Worm (Caenorhabditis elegans): ENCODE results near the gene ZK792.12.
A peak's percentile ranks its signal among the peaks of the same experiment; 100 is the strongest.

Gene ZK792.12

DNA sequence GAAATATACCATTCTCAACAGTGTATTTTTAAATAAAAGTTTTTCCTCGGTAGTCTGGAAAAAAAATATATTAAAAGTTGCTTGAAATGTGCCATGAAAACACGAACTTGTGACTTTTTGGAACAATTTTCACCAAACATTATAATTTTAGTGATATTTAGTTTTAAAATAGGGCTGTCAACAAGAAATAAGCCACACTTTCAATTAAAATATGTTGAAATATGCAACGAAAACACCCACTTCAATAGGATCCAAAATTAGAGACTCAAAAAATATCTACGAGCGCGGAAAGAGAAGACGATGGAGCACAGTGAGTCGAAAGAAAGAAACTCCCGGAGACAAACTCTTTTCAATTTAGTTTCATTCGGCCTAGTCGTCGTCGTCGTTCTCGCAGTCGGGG lies at the start of gene ZK792.12:
Gene ZK792.12 (plus strand): TSS at position 301 of the 400 bp plus-strand sequence.
- TF ChIP-seq nhr-6 (tag; optimal IDR thresholded peaks at IDR 0.05), result no peak
- TF ChIP-seq blmp-1 (tag; optimal IDR thresholded peaks at IDR 0.05; ENCODE audit: insufficient read depth), result no peak
- TF ChIP-seq dmd-4 (tag; optimal IDR thresholded peaks at IDR 0.05), result no peak
- TF ChIP-seq R02D3.7 (tag; optimal IDR thresholded peaks at IDR 0.05), result no peak
- TF ChIP-seq sem-4 (tag; optimal IDR thresholded peaks at IDR 0.05), result no peak
- TF ChIP-seq alr-1 (tag; optimal IDR thresholded peaks at IDR 0.05), result no peak
- TF ChIP-seq nhr-25 (tag; optimal IDR thresholded peaks at IDR 0.05), result no peak
- TF ChIP-seq aly-2 (tag; optimal IDR thresholded peaks at IDR 0.05), result no peak
- no peak for TF ChIP-seq nhr-23 (tag; optimal IDR thresholded peaks at IDR 0.05)
- TF ChIP-seq elt-1 (tag; optimal IDR thresholded peaks at IDR 0.05), result no peak
- no peak for TF ChIP-seq nhr-11 (tag; optimal IDR thresholded peaks at IDR 0.05)
- no peak for TF ChIP-seq ztf-4 (tag; optimal IDR thresholded peaks at IDR 0.05)
- no peak for TF ChIP-seq unc-55 (GFP tag; optimal IDR thresholded peaks at IDR 0.05)
- TF ChIP-seq unc-39 (tag; optimal IDR thresholded peaks at IDR 0.05), result no peak
- no peak for TF ChIP-seq nhr-237 (tag; optimal IDR thresholded peaks at IDR 0.05)
- no peak for TF ChIP-seq Y55F3AM.14 (GFP tag; optimal IDR thresholded peaks at IDR 0.05)
- TF ChIP-seq nhr-10 (tag; optimal IDR thresholded peaks at IDR 0.05), result no peak
- no peak for TF ChIP-seq F13H6.1 (tag; optimal IDR thresholded peaks at IDR 0.05)
- no peak for TF ChIP-seq peb-1 (tag; optimal IDR thresholded peaks at IDR 0.05)
- TF ChIP-seq ceh-16 (tag; optimal IDR thresholded peaks at IDR 0.05), result no peak

DNA sequence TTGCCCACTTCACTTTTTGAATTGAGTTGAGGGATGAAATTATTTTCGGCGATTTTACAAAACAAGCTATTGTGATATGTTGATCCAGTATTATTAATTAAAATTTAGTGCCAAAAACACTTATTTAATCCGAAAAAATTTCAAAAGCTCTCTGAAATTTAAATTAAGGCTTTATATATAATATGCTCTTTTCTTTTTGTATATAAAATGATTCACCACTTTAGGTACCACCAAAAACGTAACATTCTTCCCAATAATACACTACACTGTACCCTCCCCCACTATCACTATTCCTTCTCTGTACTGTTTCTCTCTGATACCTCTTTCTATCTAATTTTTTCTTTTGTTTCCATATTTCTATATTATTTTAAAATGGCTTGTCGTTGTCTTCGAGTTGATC lies 49.8 kb upstream of the ZK792.12 start, which contains the start of gene prx-2:
Gene prx-2 (plus strand): TSS at position 301 of the 400 bp plus-strand sequence.
- TF ChIP-seq lin-11 (tag; optimal IDR thresholded peaks at IDR 0.05) (no peak), sem-4 (tag; optimal IDR thresholded peaks at IDR 0.05) (no peak), C34F6.9 (tag; optimal IDR thresholded peaks at IDR 0.05) (no peak), sma-9 (GFP tag; optimal IDR thresholded peaks at IDR 0.05) (no peak), sma-9 (tag; optimal IDR thresholded peaks at IDR 0.05) (no peak), fos-1 (tag; optimal IDR thresholded peaks at IDR 0.05) (no peak), mdl-1 (tag; optimal IDR thresholded peaks at IDR 0.05) (no peak), Y55F3AM.14 (GFP tag; optimal IDR thresholded peaks at IDR 0.05) (no peak), blmp-1 (tag; optimal IDR thresholded peaks at IDR 0.05; ENCODE audit: insufficient read depth) (no peak), lin-39 (tag; optimal IDR thresholded peaks at IDR 0.05) (no peak)

DNA sequence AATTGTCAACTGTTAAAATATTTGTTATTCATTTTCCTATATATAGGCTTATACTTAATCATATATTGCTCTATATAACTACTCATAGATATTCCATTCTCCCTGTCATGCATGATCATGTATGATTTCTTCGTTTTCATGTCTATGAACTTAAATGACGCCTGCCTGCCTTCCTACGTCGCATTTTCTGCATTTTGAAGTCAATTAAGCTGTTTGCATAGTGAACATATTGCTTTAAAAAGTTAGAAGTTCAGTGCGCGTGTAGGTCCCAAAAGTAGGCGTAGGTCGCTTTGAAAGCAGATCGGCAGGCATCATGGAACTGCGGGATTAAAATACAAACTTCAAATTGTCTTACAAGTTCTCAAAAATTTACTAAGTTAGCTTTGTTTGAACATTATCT lies 48.9 kb upstream of the ZK792.12 start:
- no peak for TF ChIP-seq R02D3.7 (tag; optimal IDR thresholded peaks at IDR 0.05)
- no peak for TF ChIP-seq crh-2 (tag; optimal IDR thresholded peaks at IDR 0.05)
- no peak for TF ChIP-seq nhr-77 (tag; optimal IDR thresholded peaks at IDR 0.05)
- no peak for TF ChIP-seq elt-1 (tag; optimal IDR thresholded peaks at IDR 0.05)
- no peak for TF ChIP-seq fos-1 (tag; optimal IDR thresholded peaks at IDR 0.05)
- TF ChIP-seq unc-55 (GFP tag; optimal IDR thresholded peaks at IDR 0.05), result no peak
- no peak for TF ChIP-seq dmd-4 (tag; optimal IDR thresholded peaks at IDR 0.05)
- TF ChIP-seq ama-1 (optimal IDR thresholded peaks at IDR 0.05), result no peak
- no peak for TF ChIP-seq sma-9 (GFP tag; optimal IDR thresholded peaks at IDR 0.05)
- no peak for TF ChIP-seq sma-9 (tag; optimal IDR thresholded peaks at IDR 0.05)
- TF ChIP-seq ztf-11 (tag; optimal IDR thresholded peaks at IDR 0.05), result no peak
- TF ChIP-seq skn-1 (tag; optimal IDR thresholded peaks at IDR 0.05), result no peak
- no peak for TF ChIP-seq sma-3 (GFP tag; optimal IDR thresholded peaks at IDR 0.05)
- TF ChIP-seq nhr-12 (tag; optimal IDR thresholded peaks at IDR 0.05), result no peak
- no peak for TF ChIP-seq gmeb-1 (tag; optimal IDR thresholded peaks at IDR 0.05)
- TF ChIP-seq elt-3 (tag; optimal IDR thresholded peaks at IDR 0.05), result no peak
- TF ChIP-seq nhr-237 (tag; optimal IDR thresholded peaks at IDR 0.05), result no peak
- no peak for TF ChIP-seq mab-5 (tag; optimal IDR thresholded peaks at IDR 0.05)
- TF ChIP-seq lin-39 (tag; optimal IDR thresholded peaks at IDR 0.05), result no peak
- TF ChIP-seq lin-11 (tag; optimal IDR thresholded peaks at IDR 0.05), result no peak
- no peak for TF ChIP-seq sem-4 (tag; optimal IDR thresholded peaks at IDR 0.05)

DNA sequence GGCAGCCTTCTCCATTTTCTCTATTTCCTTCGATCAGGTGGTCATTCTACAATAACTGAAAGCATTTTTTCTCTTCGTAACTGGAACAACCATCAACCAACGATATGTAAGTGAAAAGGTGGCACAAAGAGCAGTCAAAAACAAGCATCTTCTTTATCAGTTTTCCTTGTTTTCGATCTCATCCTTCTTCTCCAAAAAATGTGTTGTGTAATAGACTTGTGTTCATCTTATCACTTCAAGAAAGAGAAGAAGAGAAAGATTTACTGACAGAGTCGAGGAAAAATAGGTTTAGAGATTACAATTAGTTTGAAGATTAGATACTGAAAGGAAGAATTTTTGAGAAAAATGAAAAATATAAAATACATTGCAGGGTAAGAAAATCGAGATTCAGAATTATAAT lies 48.2 kb upstream of the ZK792.12 start:
- TF ChIP-seq mdl-1 (tag; optimal IDR thresholded peaks at IDR 0.05) (no peak), lin-13 (GFP tag; optimal IDR thresholded peaks at IDR 0.05) (no peak), lsy-2 (tag; optimal IDR thresholded peaks at IDR 0.05) (peak in 1 of 2 experiments; percentile 7), nhr-237 (tag; optimal IDR thresholded peaks at IDR 0.05) (no peak), F13H6.1 (tag; optimal IDR thresholded peaks at IDR 0.05) (peak; percentile 26), unc-39 (tag; optimal IDR thresholded peaks at IDR 0.05) (no peak), nhr-129 (tag; optimal IDR thresholded peaks at IDR 0.05) (peak; percentile 45), sma-9 (GFP tag; optimal IDR thresholded peaks at IDR 0.05) (peak; percentile 34), sma-9 (tag; optimal IDR thresholded peaks at IDR 0.05) (no peak)
